Worm (Caenorhabditis elegans) whole organism, L1 larva: Measurements from ENCODE around the gene clec-172.

ENCODE experiments used
- dpl-1 ChIP-seq, 3 experiments: fragments of 150-350 bp in 2 of 3; sonication (generic microtip) in 1 of 3; optimal IDR thresholded peaks; 2 replicates each; lab custom pipeline; 2014 to 2017; ENCODE audit warnings: missing biosample characterization in 3 of 3, missing genetic modification characterization in 3 of 3, missing genetic modification reagents in 3 of 3
- elt-3 ChIP-seq, 6 experiments: fragments of 150-350 bp in 1 of 6; sonication (generic microtip); optimal IDR thresholded peaks; 2 replicates each; lab custom pipeline; 2017 to 2018; ENCODE audit warnings: missing biosample characterization in 6 of 6, missing genetic modification characterization in 6 of 6, inconsistent platforms in 1 of 6
- mab-9 ChIP-seq: fragments of 200-800 bp; sonication (Bioruptor generic); IDR thresholded peaks from 2 replicates; pipeline ENCODE4 v1.3.6; 2022; ENCODE audit warnings: missing genetic modification reagents, missing genetic modification characterization, missing compliant biosample characterization
- mep-1 ChIP-seq: fragments of 150-350 bp; optimal IDR thresholded peaks from 2 replicates; lab custom pipeline; 2014; ENCODE audit warnings: missing biosample characterization, missing genetic modification characterization
- nhr-76 ChIP-seq: sonication (generic microtip); optimal IDR thresholded peaks from 2 replicates; lab custom pipeline; 2017; ENCODE audit warnings: missing biosample characterization, missing genetic modification characterization
- nhr-84 ChIP-seq: sonication (generic microtip); optimal IDR thresholded peaks from 2 replicates; lab custom pipeline; 2017; ENCODE audit warnings: missing biosample characterization, missing genetic modification characterization
- unc-62 ChIP-seq: fragments of 150-350 bp; optimal IDR thresholded peaks from 2 replicates; lab custom pipeline; 2014; ENCODE audit warnings: missing biosample characterization, missing genetic modification reagents, missing genetic modification characterization

DNA sequence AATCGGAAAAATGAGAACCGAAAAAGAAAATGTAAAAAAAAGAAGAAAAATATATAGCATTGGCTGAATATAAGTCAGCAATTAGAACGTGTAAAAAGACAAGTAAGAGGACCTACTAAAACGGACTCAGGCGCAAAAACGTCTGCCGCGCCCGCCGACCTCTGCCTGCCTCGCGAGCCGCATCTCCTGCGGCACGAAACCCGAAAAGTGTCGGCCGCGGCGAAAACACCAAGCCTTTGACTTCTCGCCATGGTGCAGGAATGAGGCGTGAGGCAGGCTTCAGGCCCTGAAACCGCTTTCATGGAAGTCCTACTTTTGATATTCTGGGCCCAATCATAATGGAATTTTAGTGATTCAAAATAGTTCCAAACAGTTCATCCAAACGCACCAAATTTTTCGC lies 49.3 kb upstream of the clec-172 start:
- no peak for TF ChIP-seq nhr-84 (tag; lab: Kevin White, UChicago)
- TF ChIP-seq dpl-1 (GFP tag; optimal IDR thresholded peaks at IDR 0.05; lab: Kevin White, UChicago): no peak
- no peak for TF ChIP-seq mep-1 (tag; lab: Kevin White, UChicago)
- no peak for TF ChIP-seq nhr-76 (tag; lab: Kevin White, UChicago)
- no peak for TF ChIP-seq unc-62 (GFP tag; lab: Kevin White, UChicago)
- TF ChIP-seq mab-9 (GFP tag; lab: Robert Waterston, UW): no peak
- no peak for TF ChIP-seq elt-3 (tag; optimal IDR thresholded peaks at IDR 0.05; lab: Kevin White, UChicago)
